Worm (Caenorhabditis elegans): ENCODE data around the gene fbxa-170.
"Not testable (repeated sequence)": the region's sequence is repeated elsewhere in the genome, so short reads cannot be mapped to it uniquely, and the experiment has no call there.

fbxa-170 gene

ce11 chrX:1696879-1697278, 19.0 kb upstream of the fbxa-170 start, which contains the start of gene C36C9.4:
Gene C36C9.4 (minus strand): TSS chrX:1696979.
- TF ChIP-seq ets-7 (tag; optimal IDR thresholded peaks at IDR 0.05); tra-4 (tag; optimal IDR thresholded peaks at IDR 0.05); scrt-1 (GFP tag; IDR thresholded peaks at IDR 0.05): not testable (repeated sequence)

DNA sequence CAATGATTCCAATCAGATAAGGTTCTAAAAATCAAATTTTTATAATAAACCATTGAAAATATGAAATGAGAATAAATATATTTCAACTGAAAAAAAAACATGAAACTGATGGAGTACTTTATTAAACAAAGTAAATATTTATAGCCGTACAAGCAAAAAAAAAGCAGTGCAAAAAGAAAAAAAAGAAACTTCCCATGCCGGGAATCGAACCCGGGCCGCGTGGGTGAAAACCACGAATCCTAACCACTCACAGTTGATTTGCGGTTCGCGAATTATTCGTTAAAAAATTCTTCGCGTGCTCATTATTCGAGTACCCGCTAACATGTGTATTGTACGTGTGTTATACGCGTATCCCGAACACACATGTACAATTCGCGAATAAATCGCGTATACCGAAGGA, 13.0 kb upstream of the fbxa-170 start, which contains the start of gene C36C9.6:
C36C9.6 (minus strand) TSS at position 101 of the 400 bp plus-strand sequence.
- not testable (repeated sequence) for TF ChIP-seq ceh-13 (GFP tag; optimal IDR thresholded peaks at IDR 0.05); tra-4 (tag; optimal IDR thresholded peaks at IDR 0.05); B0310.2 (tag; optimal IDR thresholded peaks at IDR 0.05)

DNA sequence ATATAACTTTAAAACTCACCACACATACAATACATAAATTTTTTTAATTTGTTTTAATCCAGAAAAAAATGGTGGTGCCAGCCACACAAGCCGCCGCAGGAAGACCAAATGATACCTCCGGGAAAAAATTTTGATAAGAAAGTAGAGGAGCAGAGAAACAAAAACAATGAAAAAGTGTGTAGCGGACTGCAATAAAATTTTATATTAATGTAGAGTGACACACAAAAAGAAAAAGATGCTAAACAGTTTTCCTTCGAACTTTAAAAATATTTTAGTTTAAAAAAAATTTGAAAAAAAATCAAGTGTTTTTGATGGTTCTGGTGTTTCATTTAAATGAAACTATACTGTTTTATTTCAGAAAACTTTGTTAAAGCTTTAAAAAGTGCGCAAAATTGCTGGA, 12.1 kb upstream of the fbxa-170 start, which contains the start of gene C36C9.12:
C36C9.12 (minus strand) TSS at position 101 of the 400 bp plus-strand sequence.
- TF ChIP-seq B0310.2 (tag; optimal IDR thresholded peaks at IDR 0.05); flt-1 (GFP tag; IDR thresholded peaks at IDR 0.05); hmg-4 (GFP tag; optimal IDR thresholded peaks at IDR 0.05): not testable (repeated sequence)

DNA sequence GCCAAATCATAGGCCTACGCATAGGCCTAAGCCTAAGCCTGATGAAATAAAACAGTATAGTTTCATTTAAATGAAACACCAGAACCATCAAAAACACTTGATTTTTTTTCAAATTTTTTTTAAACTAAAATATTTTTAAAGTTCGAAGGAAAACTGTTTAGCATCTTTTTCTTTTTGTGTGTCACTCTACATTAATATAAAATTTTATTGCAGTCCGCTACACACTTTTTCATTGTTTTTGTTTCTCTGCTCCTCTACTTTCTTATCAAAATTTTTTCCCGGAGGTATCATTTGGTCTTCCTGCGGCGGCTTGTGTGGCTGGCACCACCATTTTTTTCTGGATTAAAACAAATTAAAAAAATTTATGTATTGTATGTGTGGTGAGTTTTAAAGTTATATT, 9.2 kb upstream of the fbxa-170 start, which contains the start of gene C36C9.11:
C36C9.11 (plus strand) TSS at position 301 of the 400 bp plus-strand sequence.
- TF ChIP-seq ets-7 (tag; optimal IDR thresholded peaks at IDR 0.05); F13C5.2 (tag; optimal IDR thresholded peaks at IDR 0.05); ceh-13 (GFP tag; optimal IDR thresholded peaks at IDR 0.05): not testable (repeated sequence)

DNA sequence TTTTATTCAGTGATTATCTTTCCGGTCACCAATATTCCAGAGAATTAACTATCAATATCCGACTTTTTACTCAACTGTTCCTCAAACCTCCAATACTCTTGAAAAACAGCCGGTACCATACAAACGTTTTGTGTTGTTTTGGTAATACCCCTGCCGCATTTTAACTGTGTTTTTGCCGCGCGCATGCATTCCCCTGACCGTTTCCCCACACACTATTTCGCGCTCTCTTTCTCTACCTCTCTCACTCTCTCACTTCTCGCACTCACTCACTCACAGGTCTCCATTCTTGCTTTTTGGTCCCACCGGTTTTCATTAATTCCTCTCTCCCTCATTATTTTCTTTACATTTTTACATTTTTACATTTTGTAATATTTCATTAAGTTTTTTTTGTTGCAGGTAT, 4.6 kb upstream of the fbxa-170 start, which contains the start of gene meg-4:
meg-4 (plus strand) TSS at position 397 of the 400 bp plus-strand sequence.
- no peak for TF ChIP-seq hnd-1 (tag; optimal IDR thresholded peaks at IDR 0.05)
- no peak for TF ChIP-seq B0310.2 (tag; optimal IDR thresholded peaks at IDR 0.05)
- TF ChIP-seq hmg-4 (GFP tag; optimal IDR thresholded peaks at IDR 0.05): no peak
- no peak for TF ChIP-seq ets-7 (tag; optimal IDR thresholded peaks at IDR 0.05)
- no peak for TF ChIP-seq ama-1 (optimal IDR thresholded peaks at IDR 0.05)
- TF ChIP-seq flt-1 (GFP tag; IDR thresholded peaks at IDR 0.05): no peak
- no peak for TF ChIP-seq tbx-11 (GFP tag; IDR thresholded peaks at IDR 0.05)
- TF ChIP-seq pes-1 (GFP tag; IDR thresholded peaks at IDR 0.05): no peak
- no peak for TF ChIP-seq ceh-13 (GFP tag; optimal IDR thresholded peaks at IDR 0.05)
- no peak for TF ChIP-seq aly-1 (tag; optimal IDR thresholded peaks at IDR 0.05)

ce11 chrX:1675879-1676278, 2.0 kb downstream of the fbxa-170 start:
- no peak for TF ChIP-seq B0310.2 (tag; optimal IDR thresholded peaks at IDR 0.05)
- no peak for TF ChIP-seq ceh-13 (GFP tag; optimal IDR thresholded peaks at IDR 0.05)
- TF ChIP-seq F13C5.2 (tag; optimal IDR thresholded peaks at IDR 0.05): no peak
- no peak for TF ChIP-seq ets-7 (tag; optimal IDR thresholded peaks at IDR 0.05)
- TF ChIP-seq scrt-1 (GFP tag; IDR thresholded peaks at IDR 0.05): no peak
- TF ChIP-seq ama-1 (optimal IDR thresholded peaks at IDR 0.05): no peak
- no peak for TF ChIP-seq tbx-37 (GFP tag; conservative IDR thresholded peaks at IDR 0.05)
- no peak for TF ChIP-seq hnd-1 (tag; optimal IDR thresholded peaks at IDR 0.05)
- no peak for TF ChIP-seq ceh-36 (tag; optimal IDR thresholded peaks at IDR 0.05)
- TF ChIP-seq aly-1 (tag; optimal IDR thresholded peaks at IDR 0.05): no peak
- TF ChIP-seq pes-1 (GFP tag; IDR thresholded peaks at IDR 0.05): no peak
- no peak for TF ChIP-seq flt-1 (GFP tag; IDR thresholded peaks at IDR 0.05)
- TF ChIP-seq tra-4 (tag; optimal IDR thresholded peaks at IDR 0.05): no peak

- TF ChIP-seq pes-1 (GFP tag; IDR thresholded peaks at IDR 0.05): no peak
- no peak for TF ChIP-seq hmg-4 (GFP tag; optimal IDR thresholded peaks at IDR 0.05)
- no peak for TF ChIP-seq flt-1 (GFP tag; IDR thresholded peaks at IDR 0.05)
- TF ChIP-seq ama-1 (optimal IDR thresholded peaks at IDR 0.05): no peak
- TF ChIP-seq tra-4 (tag; optimal IDR thresholded peaks at IDR 0.05): no peak
- no peak for TF ChIP-seq tbx-11 (GFP tag; IDR thresholded peaks at IDR 0.05)
- TF ChIP-seq aly-1 (tag; optimal IDR thresholded peaks at IDR 0.05): no peak
- no peak for TF ChIP-seq ets-7 (tag; optimal IDR thresholded peaks at IDR 0.05)
- no peak for TF ChIP-seq sea-1 (GFP tag; conservative IDR thresholded peaks at IDR 0.05)
- TF ChIP-seq B0310.2 (tag; optimal IDR thresholded peaks at IDR 0.05): no peak
Measured at ce11 chrX:1674056-1674455, 3.9 kb downstream of the fbxa-170 start, which contains the start of gene tbx-31. Gene tbx-31 (minus strand): TSS chrX:1674156.

ce11 chrX:1668748-1669147, 9.2 kb downstream of the fbxa-170 start, which contains the start of gene R09H3.3:
Gene R09H3.3 (minus strand): TSS chrX:1668848.
- TF ChIP-seq tbx-37 (GFP tag; conservative IDR thresholded peaks at IDR 0.05) (no peak), tra-4 (tag; optimal IDR thresholded peaks at IDR 0.05) (no peak)

DNA sequence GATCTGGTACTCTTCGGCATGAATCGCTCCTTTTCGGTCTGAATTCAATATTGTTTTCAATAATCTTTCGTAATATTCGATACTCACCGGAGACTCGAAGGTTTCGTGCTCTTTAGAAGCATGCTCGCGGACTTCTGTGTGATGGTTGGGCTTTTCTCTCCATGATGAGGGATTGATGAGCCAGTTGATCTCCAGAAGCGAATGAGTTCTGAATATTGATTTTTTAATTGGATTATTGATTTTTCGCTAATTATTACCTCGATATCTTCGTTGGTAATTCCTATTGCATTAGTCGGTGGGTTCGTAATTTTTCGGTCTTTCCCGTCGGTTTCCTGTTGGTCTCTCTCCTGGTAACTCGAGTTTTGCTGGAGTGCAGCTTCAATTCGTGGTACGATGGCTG, 10.9 kb downstream of the fbxa-170 start:
- TF ChIP-seq scrt-1 (GFP tag; IDR thresholded peaks at IDR 0.05) (no peak), flt-1 (GFP tag; IDR thresholded peaks at IDR 0.05) (no peak), hnd-1 (tag; optimal IDR thresholded peaks at IDR 0.05) (no peak), ceh-36 (tag; optimal IDR thresholded peaks at IDR 0.05) (no peak), ama-1 (optimal IDR thresholded peaks at IDR 0.05) (no peak), tbx-37 (GFP tag; conservative IDR thresholded peaks at IDR 0.05) (no peak), ets-7 (tag; optimal IDR thresholded peaks at IDR 0.05) (no peak), pes-1 (GFP tag; IDR thresholded peaks at IDR 0.05) (no peak), F13C5.2 (tag; optimal IDR thresholded peaks at IDR 0.05) (no peak), B0310.2 (tag; optimal IDR thresholded peaks at IDR 0.05) (no peak), ceh-13 (GFP tag; optimal IDR thresholded peaks at IDR 0.05) (no peak), aly-1 (tag; optimal IDR thresholded peaks at IDR 0.05) (no peak), hmg-4 (GFP tag; optimal IDR thresholded peaks at IDR 0.05) (no peak), tbx-11 (GFP tag; IDR thresholded peaks at IDR 0.05) (no peak)
